Worm (Caenorhabditis elegans) whole organism, L2 larva: ENCODE results near the gene D1069.3.

ENCODE experiments used
- alr-1 ChIP-seq: fragments of 150-350 bp; optimal IDR thresholded peaks from 2 replicates; lab custom pipeline; 2014; ENCODE audit warnings: missing biosample characterization, missing genetic modification characterization
- blmp-1 ChIP-seq: sonication (generic microtip); optimal IDR thresholded peaks from 2 replicates; lab custom pipeline; 2017; ENCODE audit warnings: missing genetic modification characterization, mild to moderate bottlenecking, missing compliant biosample characterization, antibody characterized with exemption, moderate library complexity; ENCODE audit not compliant: insufficient read depth
- fos-1 ChIP-seq: fragments of 150-350 bp; optimal IDR thresholded peaks from 2 replicates; lab custom pipeline; 2014; ENCODE audit warnings: missing biosample characterization, missing genetic modification characterization
- lin-39 ChIP-seq: fragments of 150-350 bp; optimal IDR thresholded peaks from 2 replicates; lab custom pipeline; 2014; ENCODE audit warnings: missing biosample characterization, missing genetic modification reagents, missing genetic modification characterization
- lsy-2 ChIP-seq, 2 experiments: fragments of 150-350 bp in 1 of 2; sonication (generic microtip) in 1 of 2; optimal IDR thresholded peaks; 2 replicates each; lab custom pipeline; 2014 to 2017; ENCODE audit warnings: missing biosample characterization in 2 of 2, missing genetic modification characterization in 2 of 2
- mab-5 ChIP-seq: fragments of 150-350 bp; optimal IDR thresholded peaks from 2 replicates; lab custom pipeline; 2014; ENCODE audit warnings: missing biosample characterization, missing genetic modification characterization
- nhr-11 ChIP-seq: fragments of 150-350 bp; optimal IDR thresholded peaks from 2 replicates; lab custom pipeline; 2014; ENCODE audit warnings: missing biosample characterization, missing genetic modification characterization
- nhr-6 ChIP-seq: fragments of 150-350 bp; optimal IDR thresholded peaks from 2 replicates; lab custom pipeline; 2014; ENCODE audit warnings: missing biosample characterization, missing genetic modification characterization
- skn-1 ChIP-seq: sonication (generic microtip); optimal IDR thresholded peaks from 2 replicates; lab custom pipeline; 2017; ENCODE audit warnings: missing biosample characterization, missing genetic modification characterization
- snpc-4 ChIP-seq: fragments of 150-350 bp; optimal IDR thresholded peaks from 2 replicates; lab custom pipeline; 2014; ENCODE audit warnings: missing biosample characterization, missing genetic modification characterization
- unc-62 ChIP-seq: fragments of 150-350 bp; optimal IDR thresholded peaks from 2 replicates; lab custom pipeline; 2014; ENCODE audit warnings: missing biosample characterization, missing genetic modification reagents, missing genetic modification characterization
- zag-1 ChIP-seq: fragments of 150-350 bp; optimal IDR thresholded peaks from 2 replicates; lab custom pipeline; 2014; ENCODE audit warnings: missing biosample characterization, missing genetic modification characterization
- ztf-11 ChIP-seq: sonication (generic microtip); optimal IDR thresholded peaks from 2 replicates; lab custom pipeline; 2017; ENCODE audit warnings: missing biosample characterization, missing genetic modification characterization
- ztf-4 ChIP-seq: fragments of 150-350 bp; optimal IDR thresholded peaks from 2 replicates; lab custom pipeline; 2014; ENCODE audit warnings: missing biosample characterization, missing genetic modification characterization

ce11 chrII:321183-321582, 26.5 kb downstream of the D1069.3 start:
- TF ChIP-seq ztf-11 (tag; lab: Kevin White, UChicago), result no peak
- TF ChIP-seq unc-62 (GFP tag; lab: Kevin White, UChicago), result no peak
- TF ChIP-seq lsy-2 (tag; optimal IDR thresholded peaks at IDR 0.05; lab: Kevin White, UChicago), result no peak
- TF ChIP-seq blmp-1 (tag; lab: Kevin White, UChicago), result no peak
- TF ChIP-seq snpc-4 (tag; lab: Kevin White, UChicago), result no peak
- no peak for TF ChIP-seq lin-39 (tag; lab: Kevin White, UChicago)
- TF ChIP-seq zag-1 (tag; lab: Kevin White, UChicago), result no peak
- TF ChIP-seq nhr-11 (tag; lab: Kevin White, UChicago), result no peak
- no peak for TF ChIP-seq mab-5 (tag; lab: Kevin White, UChicago)
- no peak for TF ChIP-seq alr-1 (tag; lab: Kevin White, UChicago)
- TF ChIP-seq skn-1 (tag; lab: Kevin White, UChicago), result no peak
- TF ChIP-seq ztf-4 (tag; lab: Kevin White, UChicago), result no peak
- no peak for TF ChIP-seq fos-1 (tag; lab: Kevin White, UChicago)
- TF ChIP-seq nhr-6, result no peak
